Fruit fly (Drosophila melanogaster) whole organism, embryonic: Measurements from ENCODE around the gene Tengl1.

Source experiments
- Ada2b ChIP-seq: fragments of 200-800 bp; sonication (Bioruptor generic); IDR thresholded peaks from 2 replicates; pipeline ENCODE4 v1.3.6; 2022; ENCODE audit warnings: missing biosample characterization, missing genetic modification characterization
- Atf-2 ChIP-seq: fragments of 200-800 bp; sonication (Bioruptor generic); optimal IDR thresholded peaks from 2 replicates; lab custom pipeline; 2016; ENCODE audit warnings: missing biosample characterization, missing genetic modification characterization
- BtbVII ChIP-seq: fragments of 200-800 bp; sonication (Bioruptor generic); optimal IDR thresholded peaks from 3 replicates; lab custom pipeline; 2017; ENCODE audit warnings: missing biosample characterization, mild to moderate bottlenecking, missing genetic modification characterization
- CG10543 ChIP-seq: fragments of 200-800 bp; sonication (Bioruptor generic); optimal IDR thresholded peaks from 3 replicates; lab custom pipeline; 2017; ENCODE audit warnings: missing biosample characterization, mild to moderate bottlenecking, missing genetic modification characterization, moderate library complexity
- CG11085 ChIP-seq: fragments of 200-800 bp; sonication (Bioruptor generic); IDR thresholded peaks from 2 replicates; pipeline ENCODE4 v1.3.6; 2022; ENCODE audit warnings: missing biosample characterization, missing genetic modification characterization
- CG13775 ChIP-seq: fragments of 200-800 bp; sonication (Bioruptor generic); optimal IDR thresholded peaks from 3 replicates; lab custom pipeline; 2017; ENCODE audit warnings: missing biosample characterization, mild to moderate bottlenecking, missing genetic modification characterization
- CG15514 ChIP-seq: fragments of 200-800 bp; sonication (Bioruptor generic); optimal IDR thresholded peaks from 3 replicates; lab custom pipeline; 2017; ENCODE audit warnings: missing biosample characterization, missing genetic modification characterization, mild to moderate bottlenecking, moderate library complexity, missing genetic modification reagents
- CG15696 ChIP-seq: fragments of 200-800 bp; sonication (Bioruptor generic); optimal IDR thresholded peaks from 2 replicates; lab custom pipeline; 2019; ENCODE audit warnings: missing biosample characterization, mild to moderate bottlenecking, missing genetic modification characterization, moderate library complexity
- CG16813 ChIP-seq: fragments of 200-800 bp; sonication (Bioruptor generic); IDR thresholded peaks from 3 replicates; pipeline ENCODE4 v1.3.6; 2022; ENCODE audit warnings: missing biosample characterization, missing genetic modification characterization; ENCODE audit not compliant: partially characterized antibody
- CG16863 ChIP-seq: fragments of 200-800 bp; sonication (Bioruptor generic); optimal IDR thresholded peaks from 3 replicates; lab custom pipeline; 2016; ENCODE audit warnings: missing biosample characterization, missing genetic modification characterization
- CG17912 ChIP-seq: fragments of 200-800 bp; sonication (Bioruptor generic); optimal IDR thresholded peaks from 2 replicates; lab custom pipeline; 2018; ENCODE audit warnings: missing biosample characterization, mild to moderate bottlenecking, missing genetic modification characterization
- CG18262 ChIP-seq: fragments of 200-800 bp; optimal IDR thresholded peaks from 3 replicates; lab custom pipeline; 2019; ENCODE audit warnings: missing biosample characterization, mild to moderate bottlenecking, missing genetic modification characterization, moderate library complexity
- CG2120 ChIP-seq: fragments of 200-800 bp; sonication (Bioruptor generic); optimal IDR thresholded peaks from 3 replicates; lab custom pipeline; 2016; ENCODE audit warnings: missing biosample characterization, missing genetic modification characterization
- CG2202 ChIP-seq: fragments of 200-800 bp; sonication (Bioruptor generic); optimal IDR thresholded peaks from 2 replicates; lab custom pipeline; 2018; ENCODE audit warnings: missing biosample characterization, mild to moderate bottlenecking, missing genetic modification characterization
- CG3407 ChIP-seq: fragments of 200-800 bp; sonication (Bioruptor generic); optimal IDR thresholded peaks from 2 replicates; lab custom pipeline; 2018; ENCODE audit warnings: missing biosample characterization, mild to moderate bottlenecking, missing genetic modification characterization
- CG4328 ChIP-seq: fragments of 200-800 bp; sonication (Bioruptor generic); optimal IDR thresholded peaks from 3 replicates; lab custom pipeline; 2017; ENCODE audit warnings: missing biosample characterization, missing genetic modification reagents, missing genetic modification characterization
- CG4730 ChIP-seq: fragments of 200-800 bp; sonication (Bioruptor generic); IDR thresholded peaks from 2 replicates; pipeline ENCODE4 v1.3.6; 2022; ENCODE audit warnings: missing biosample characterization, missing genetic modification characterization
- CG7357 ChIP-seq: fragments of 200-800 bp; sonication (Bioruptor generic); IDR thresholded peaks from 3 replicates; pipeline ENCODE4 v1.3.6; 2022; ENCODE audit warnings: missing biosample characterization, missing genetic modification characterization
- CG7928 ChIP-seq: fragments of 200-800 bp; sonication (Bioruptor generic); optimal IDR thresholded peaks from 2 replicates; lab custom pipeline; 2017; ENCODE audit warnings: missing biosample characterization, mild to moderate bottlenecking, missing genetic modification characterization
- CG7963 ChIP-seq: fragments of 200-800 bp; sonication (Bioruptor generic); IDR thresholded peaks from 3 replicates; pipeline ENCODE4 v1.3.6; 2022; ENCODE audit warnings: missing biosample characterization, missing genetic modification characterization; ENCODE audit not compliant: partially characterized antibody
- D19A ChIP-seq: fragments of 200-800 bp; optimal IDR thresholded peaks from 3 replicates; lab custom pipeline; 2019; ENCODE audit warnings: missing biosample characterization, mild to moderate bottlenecking, missing genetic modification characterization, moderate library complexity
- D19B ChIP-seq: fragments of 200-800 bp; sonication (Bioruptor generic); optimal IDR thresholded peaks from 2 replicates; lab custom pipeline; 2017; ENCODE audit warnings: missing biosample characterization, mild to moderate bottlenecking, missing genetic modification characterization
- Doc2 ChIP-seq: fragments of 200-800 bp; sonication (Bioruptor generic); IDR thresholded peaks from 2 replicates; pipeline ENCODE4 v1.3.6; 2022; ENCODE audit warnings: missing biosample characterization, missing genetic modification characterization
- Gug ChIP-seq: fragments of 200-800 bp; sonication (Bioruptor generic); IDR thresholded peaks from 4 replicates; pipeline ENCODE4 v1.3.6; 2022; ENCODE audit warnings: missing biosample characterization, missing genetic modification characterization
- Jarid2 ChIP-seq: fragments of 200-800 bp; sonication (Bioruptor generic); optimal IDR thresholded peaks from 3 replicates; lab custom pipeline; 2017; ENCODE audit warnings: mild to moderate bottlenecking, missing biosample characterization, missing genetic modification reagents, missing genetic modification characterization
- Mrtf ChIP-seq: fragments of 200-800 bp; sonication (Bioruptor generic); IDR thresholded peaks from 3 replicates; pipeline ENCODE4 v1.3.6; 2022; ENCODE audit warnings: missing biosample characterization, missing genetic modification characterization
- Nf-YB ChIP-seq: fragments of 200-800 bp; sonication (Bioruptor generic); optimal IDR thresholded peaks from 3 replicates; lab custom pipeline; 2019; ENCODE audit warnings: missing biosample characterization, mild to moderate bottlenecking, missing genetic modification characterization, moderate library complexity
- NfI ChIP-seq: fragments of 200-800 bp; sonication (Bioruptor generic); optimal IDR thresholded peaks from 3 replicates; lab custom pipeline; 2018; ENCODE audit warnings: missing biosample characterization, mild to moderate bottlenecking, missing genetic modification characterization, moderate library complexity
- Optix ChIP-seq: fragments of 200-800 bp; sonication (Bioruptor generic); IDR thresholded peaks from 3 replicates; pipeline ENCODE4 v1.3.6; 2022; ENCODE audit warnings: missing biosample characterization, missing genetic modification characterization
- PHDP ChIP-seq: fragments of 200-800 bp; sonication (Bioruptor generic); optimal IDR thresholded peaks from 3 replicates; lab custom pipeline; 2018; ENCODE audit warnings: missing biosample characterization, mild to moderate bottlenecking, missing genetic modification characterization, moderate library complexity
- ac ChIP-seq: fragments of 200-800 bp; sonication (Bioruptor generic); optimal IDR thresholded peaks from 3 replicates; lab custom pipeline; 2017; ENCODE audit warnings: missing biosample characterization, mild to moderate bottlenecking, missing genetic modification characterization
- bcd ChIP-seq: fragments of 200-800 bp; sonication (Bioruptor generic); optimal IDR thresholded peaks from 2 replicates; lab custom pipeline; 2017; ENCODE audit warnings: missing biosample characterization, mild to moderate bottlenecking, missing genetic modification characterization
- chm ChIP-seq: fragments of 200-800 bp; sonication (Bioruptor generic); IDR thresholded peaks from 2 replicates; pipeline ENCODE4 v1.3.6; 2022; ENCODE audit warnings: missing biosample characterization, missing genetic modification characterization
- crp ChIP-seq, 2 experiments: fragments of 200-800 bp; sonication (Bioruptor generic); optimal IDR thresholded peaks; 2 replicates in 1 of 2; 3 replicates in 1 of 2; lab custom pipeline; 2017; ENCODE audit warnings: missing biosample characterization in 2 of 2, missing genetic modification characterization in 2 of 2, mild to moderate bottlenecking in 1 of 2, moderate library complexity in 1 of 2
- dan ChIP-seq: fragments of 200-800 bp; sonication (Bioruptor generic); IDR thresholded peaks from 2 replicates; pipeline ENCODE4 v1.3.6; 2022; ENCODE audit warnings: missing biosample characterization, missing genetic modification characterization
- ems ChIP-seq: fragments of 200-800 bp; sonication (Bioruptor generic); optimal IDR thresholded peaks from 3 replicates; lab custom pipeline; 2016; ENCODE audit warnings: missing biosample characterization, missing genetic modification characterization
- eve ChIP-seq, 2 experiments: fragments of >200 bp; optimal IDR thresholded peaks; 2 replicates each; lab custom pipeline; 2017; ENCODE audit warnings: missing biosample characterization in 2 of 2, missing genetic modification characterization in 2 of 2
- ftz-f1 ChIP-seq: fragments of 200-800 bp; sonication (Bioruptor generic); optimal IDR thresholded peaks from 2 replicates; lab custom pipeline; 2016; ENCODE audit warnings: missing biosample characterization, missing genetic modification characterization
- hb ChIP-seq: fragments of 200-800 bp; sonication (Bioruptor generic); IDR thresholded peaks from 3 replicates; pipeline ENCODE4 v1.3.6; 2022; ENCODE audit warnings: missing biosample characterization, missing genetic modification characterization; ENCODE audit not compliant: partially characterized antibody
- hkb ChIP-seq, 2 experiments: fragments of 200-800 bp in 1 of 2; fragments of >200 bp in 1 of 2; sonication (Bioruptor generic) in 1 of 2; IDR thresholded peaks in 1 of 2; optimal IDR thresholded peaks in 1 of 2; 2 replicates each; pipeline versions ENCODE4 v1.3.6 to Lab custom; 2017 to 2022; ENCODE audit warnings: missing biosample characterization in 1 of 2, missing genetic modification characterization in 1 of 2
- maf-S ChIP-seq: fragments of 200-800 bp; sonication (Bioruptor generic); optimal IDR thresholded peaks from 2 replicates; lab custom pipeline; 2016; ENCODE audit warnings: missing biosample characterization, missing genetic modification characterization
- oc ChIP-seq: fragments of 200-800 bp; sonication (Bioruptor generic); optimal IDR thresholded peaks from 2 replicates; lab custom pipeline; 2018; ENCODE audit warnings: missing biosample characterization, mild to moderate bottlenecking, missing genetic modification characterization, moderate library complexity
- odd ChIP-seq: fragments of 200-800 bp; sonication (Bioruptor generic); optimal IDR thresholded peaks from 2 replicates; lab custom pipeline; 2017; ENCODE audit warnings: missing biosample characterization, mild to moderate bottlenecking, missing genetic modification characterization
- pum ChIP-seq: fragments of 200-800 bp; sonication (Bioruptor generic); optimal IDR thresholded peaks from 2 replicates; lab custom pipeline; 2016; ENCODE audit warnings: missing biosample characterization, missing genetic modification characterization
- sisA ChIP-seq: fragments of 200-800 bp; sonication (Bioruptor generic); IDR thresholded peaks from 2 replicates; pipeline ENCODE4 v1.3.6; 2022; ENCODE audit warnings: missing biosample characterization, missing genetic modification characterization
- slbo ChIP-seq: fragments of 200-800 bp; sonication (Bioruptor generic); IDR thresholded peaks from 2 replicates; pipeline ENCODE4 v1.3.6; 2022; ENCODE audit warnings: missing biosample characterization, missing genetic modification characterization
- twi ChIP-seq: fragments of 200-800 bp; optimal IDR thresholded peaks from 2 replicates; lab custom pipeline; 2019; ENCODE audit warnings: missing biosample characterization, mild to moderate bottlenecking, missing genetic modification characterization, moderate library complexity
- wek ChIP-seq: fragments of 200-800 bp; sonication (Bioruptor generic); optimal IDR thresholded peaks from 3 replicates; lab custom pipeline; 2018; ENCODE audit warnings: missing biosample characterization, mild to moderate bottlenecking, missing genetic modification characterization, moderate library complexity

Gene Tengl1

dm6 chr2L:2196590-2197474, 43.6 kb downstream of the Tengl1 start (continued):
- TF ChIP-seq CG4730 (GFP tag; lab: Robert Waterston, UW): no peak
- TF ChIP-seq BtbVII (GFP tag; lab: Kevin White, UChicago): peak; percentile 78
- no peak for TF ChIP-seq CG11085
- TF ChIP-seq CG2202: no peak
- TF ChIP-seq Ada2b (GFP tag; lab: Robert Waterston, UW): no peak
- no peak for TF ChIP-seq sisA (GFP tag; lab: Robert Waterston, UW)
- no peak for TF ChIP-seq ems (GFP tag; lab: Kevin White, UChicago)
- TF ChIP-seq bcd (GFP tag; lab: Kevin White, UChicago): no peak
- TF ChIP-seq ftz-f1 (GFP tag; lab: Kevin White, UChicago): peak; percentile 100
- TF ChIP-seq CG4328 (GFP tag; lab: Kevin White, UChicago): peak; percentile 74
- TF ChIP-seq Optix (GFP tag; lab: Robert Waterston, UW): no peak
- TF ChIP-seq CG10543 (GFP tag; lab: Kevin White, UChicago): peak; percentile 96
- peak; percentile 72 for TF ChIP-seq CG18262 (tag; lab: Kevin White, UChicago)
- peak; percentile 99 for TF ChIP-seq twi (tag; lab: Kevin White, UChicago)
- TF ChIP-seq dan: no peak
- TF ChIP-seq crp (GFP tag; optimal IDR thresholded peaks at IDR 0.05; lab: Kevin White, UChicago): peak in 1 of 2 experiments; percentile 54
- peak; percentile 59 for TF ChIP-seq CG15514 (GFP tag; lab: Kevin White, UChicago)
- peak; percentile 19 for TF ChIP-seq hkb (optimal IDR thresholded peaks at IDR 0.05; lab: Kevin White, UChicago)
- no peak for TF ChIP-seq hkb (GFP tag; IDR thresholded peaks at IDR 0.05; lab: Robert Waterston, UW)
- TF ChIP-seq CG13775: peak; percentile 55
- TF ChIP-seq Nf-YB (GFP tag; lab: Kevin White, UChicago): peak; percentile 80
- TF ChIP-seq CG7357 (GFP tag; lab: Robert Waterston, UW): peak; percentile 87
- peak; percentile 81 for TF ChIP-seq CG17912 (GFP tag; lab: Kevin White, UChicago)
- peak; percentile 33 for TF ChIP-seq CG3407 (GFP tag; lab: Kevin White, UChicago)
- TF ChIP-seq chm (GFP tag; lab: Robert Waterston, UW): no peak
- TF ChIP-seq oc (tag; lab: Kevin White, UChicago): no peak
- TF ChIP-seq CG16813: no peak
- TF ChIP-seq D19A (tag; lab: Kevin White, UChicago): peak; percentile 61
- TF ChIP-seq Atf-2: no peak
- peak; percentile 46 for TF ChIP-seq wek (GFP tag; lab: Kevin White, UChicago)
- peak; percentile 55 for TF ChIP-seq D19B (GFP tag; lab: Kevin White, UChicago)
- no peak for TF ChIP-seq slbo (GFP tag; lab: Robert Waterston, UW)
- peak; percentile 54 for TF ChIP-seq NfI (GFP tag; lab: Kevin White, UChicago)
- peak; percentile 38 for TF ChIP-seq odd
- no peak for TF ChIP-seq Doc2 (GFP tag; lab: Robert Waterston, UW)
- TF ChIP-seq CG15696 (tag; lab: Kevin White, UChicago): peak; percentile 24
- TF ChIP-seq Gug (GFP tag; lab: Robert Waterston, UW): peak; percentile 8; the same call in 1 of the 4 replicates
- TF ChIP-seq eve (GFP tag; optimal IDR thresholded peaks at IDR 0.05; lab: Kevin White, UChicago): no peak
- no peak for TF ChIP-seq pum (GFP tag; lab: Kevin White, UChicago)
- peak; percentile 39 for TF ChIP-seq ac (GFP tag; lab: Kevin White, UChicago)
- TF ChIP-seq hb (GFP tag; lab: Robert Waterston, UW): no peak
- TF ChIP-seq CG2120 (GFP tag; lab: Kevin White, UChicago): peak; percentile 70
- TF ChIP-seq PHDP (tag; lab: Kevin White, UChicago): peak; percentile 51
- peak; percentile 4 for TF ChIP-seq CG7928
- TF ChIP-seq Jarid2 (GFP tag; lab: Kevin White, UChicago): peak; percentile 55
- peak; percentile 14 for TF ChIP-seq CG16863 (GFP tag; lab: Kevin White, UChicago)
- TF ChIP-seq maf-S (GFP tag; lab: Kevin White, UChicago): no peak
- TF ChIP-seq Mrtf: no peak
- TF ChIP-seq CG7963 (GFP tag; lab: Robert Waterston, UW): no peak
